Worm (Caenorhabditis elegans): Measurements from ENCODE around the gene F44A6.4.

Gene F44A6.4

DNA sequence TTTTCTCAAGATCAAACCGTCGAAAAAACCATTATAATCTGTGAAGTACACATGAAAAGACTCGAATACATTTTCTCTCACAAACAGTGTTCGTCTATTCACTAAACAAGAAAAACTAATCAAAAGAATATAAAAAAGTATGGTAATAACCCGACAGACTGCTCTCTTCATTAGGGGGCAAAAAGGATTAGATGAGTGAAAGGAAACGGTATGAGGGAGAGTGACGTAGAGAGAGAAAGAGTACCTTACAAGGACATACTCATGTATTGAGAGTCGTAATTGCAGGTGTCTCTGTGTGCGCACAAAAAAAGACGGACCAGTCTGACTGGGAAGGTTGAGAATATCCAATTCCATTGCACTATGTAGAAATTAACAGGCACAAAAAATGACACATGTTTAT is 34.4 kb upstream of the F44A6.4 start:
- TF ChIP-seq nhr-102 (tag; optimal IDR thresholded peaks at IDR 0.05) = no peak
- no peak for TF ChIP-seq daf-19 (GFP tag; conservative IDR thresholded peaks at IDR 0.05)
- no peak for TF ChIP-seq zip-2 (tag; optimal IDR thresholded peaks at IDR 0.05)
- no peak for TF ChIP-seq madf-9 (GFP tag; conservative IDR thresholded peaks at IDR 0.05)
- TF ChIP-seq cey-2 (tag; optimal IDR thresholded peaks at IDR 0.05; ENCODE audit: borderline replicate concordance, insufficient read depth) = no peak
- TF ChIP-seq ztf-11 (tag; optimal IDR thresholded peaks at IDR 0.05) = no peak
- no peak for TF ChIP-seq snpc-4 (tag; optimal IDR thresholded peaks at IDR 0.05)
- no peak for TF ChIP-seq lin-29 (GFP tag; IDR thresholded peaks at IDR 0.05)
- no peak for TF ChIP-seq mdl-1 (tag; optimal IDR thresholded peaks at IDR 0.05)
- no peak for TF ChIP-seq ama-1 (optimal IDR thresholded peaks at IDR 0.05)
- TF ChIP-seq hif-1 (tag; optimal IDR thresholded peaks at IDR 0.05) = no peak
- TF ChIP-seq mxl-3 (GFP tag; optimal IDR thresholded peaks at IDR 0.05) = no peak
- TF ChIP-seq egl-27 (tag; optimal IDR thresholded peaks at IDR 0.05) = no peak

DNA sequence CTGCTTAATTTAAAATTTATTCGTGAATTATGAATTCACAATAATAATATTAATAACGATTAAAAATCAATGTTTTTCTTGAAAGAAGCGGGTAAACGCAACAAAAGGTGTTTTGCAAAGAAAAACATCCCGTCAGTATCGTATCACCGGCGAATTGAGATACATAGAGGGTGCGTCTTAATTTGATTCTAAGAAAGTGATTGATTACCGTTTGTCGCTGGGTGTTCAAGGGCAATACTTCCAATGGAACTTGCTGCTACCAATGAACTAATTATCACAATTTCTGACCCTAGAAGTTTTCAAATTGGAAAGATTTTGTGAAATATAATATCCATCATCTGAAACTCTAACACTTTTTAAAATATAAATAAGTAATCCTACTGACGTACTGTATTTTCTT is 30.3 kb upstream of the F44A6.4 start:
- TF ChIP-seq spr-3 (GFP tag; optimal IDR thresholded peaks at IDR 0.05) (no peak), unc-62 (GFP tag; optimal IDR thresholded peaks at IDR 0.05 in 1 of 2) (peak in 1 of 2 experiments; percentile 59), unc-62 (tag; optimal IDR thresholded peaks at IDR 0.05) (no peak), F10B5.3 (tag; optimal IDR thresholded peaks at IDR 0.05) (no peak), ZK546.5 (tag; optimal IDR thresholded peaks at IDR 0.05) (no peak), Y75B8A.6 (GFP tag; IDR thresholded peaks at IDR 0.05) (no peak), unc-39 (tag; optimal IDR thresholded peaks at IDR 0.05) (no peak), mxl-3 (GFP tag; optimal IDR thresholded peaks at IDR 0.05) (no peak)

DNA sequence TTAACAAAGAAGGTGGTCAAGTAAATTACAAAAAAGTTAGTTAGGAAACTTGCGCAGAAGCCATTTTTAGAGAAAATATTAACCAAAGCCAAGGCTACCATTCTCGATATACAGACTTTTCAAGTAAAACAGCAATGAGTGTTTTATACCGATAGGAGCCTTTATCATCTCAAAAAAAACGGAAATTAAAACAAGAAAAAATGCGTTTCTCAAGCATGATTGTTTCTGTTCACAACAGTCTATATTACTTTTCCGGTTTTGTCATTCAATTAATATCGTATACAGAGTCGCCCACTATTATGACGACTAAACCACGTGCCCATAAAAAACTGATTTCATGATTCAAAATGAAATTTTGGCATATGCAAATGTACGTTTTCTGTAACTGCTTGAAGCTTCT is 25.6 kb upstream of the F44A6.4 start, which contains the start of gene str-74:
Gene str-74, minus strand, starts transcription at position 101 of the 400 bp plus-strand sequence.
- TF ChIP-seq fkh-10 (GFP tag; optimal IDR thresholded peaks at IDR 0.05) = no peak
- no peak for TF ChIP-seq nhr-11 (tag; optimal IDR thresholded peaks at IDR 0.05)
- TF ChIP-seq ceh-82 (tag; optimal IDR thresholded peaks at IDR 0.05) = no peak
- TF ChIP-seq mes-2 (tag; optimal IDR thresholded peaks at IDR 0.05; ENCODE audit: poor library complexity, severe bottlenecking) = no peak
- no peak for TF ChIP-seq madf-9 (GFP tag; conservative IDR thresholded peaks at IDR 0.05)
- TF ChIP-seq hlh-30 (tag; optimal IDR thresholded peaks at IDR 0.05; ENCODE audit: insufficient read depth) = no peak
- no peak for TF ChIP-seq lim-7 (GFP tag; IDR thresholded peaks at IDR 0.05)
- TF ChIP-seq cey-2 (tag; optimal IDR thresholded peaks at IDR 0.05; ENCODE audit: borderline replicate concordance, insufficient read depth) = no peak
- no peak for TF ChIP-seq ztf-11 (tag; optimal IDR thresholded peaks at IDR 0.05)
- TF ChIP-seq attf-4 (tag; optimal IDR thresholded peaks at IDR 0.05) = no peak
- no peak for TF ChIP-seq daf-12 (tag; optimal IDR thresholded peaks at IDR 0.05)
- no peak for TF ChIP-seq unc-39 (tag; optimal IDR thresholded peaks at IDR 0.05)
- TF ChIP-seq php-3 (GFP tag; IDR thresholded peaks at IDR 0.05) = no peak
- TF ChIP-seq egl-43 (GFP tag; IDR thresholded peaks at IDR 0.05) = no peak
- no peak for TF ChIP-seq egl-27 (tag; optimal IDR thresholded peaks at IDR 0.05)

DNA sequence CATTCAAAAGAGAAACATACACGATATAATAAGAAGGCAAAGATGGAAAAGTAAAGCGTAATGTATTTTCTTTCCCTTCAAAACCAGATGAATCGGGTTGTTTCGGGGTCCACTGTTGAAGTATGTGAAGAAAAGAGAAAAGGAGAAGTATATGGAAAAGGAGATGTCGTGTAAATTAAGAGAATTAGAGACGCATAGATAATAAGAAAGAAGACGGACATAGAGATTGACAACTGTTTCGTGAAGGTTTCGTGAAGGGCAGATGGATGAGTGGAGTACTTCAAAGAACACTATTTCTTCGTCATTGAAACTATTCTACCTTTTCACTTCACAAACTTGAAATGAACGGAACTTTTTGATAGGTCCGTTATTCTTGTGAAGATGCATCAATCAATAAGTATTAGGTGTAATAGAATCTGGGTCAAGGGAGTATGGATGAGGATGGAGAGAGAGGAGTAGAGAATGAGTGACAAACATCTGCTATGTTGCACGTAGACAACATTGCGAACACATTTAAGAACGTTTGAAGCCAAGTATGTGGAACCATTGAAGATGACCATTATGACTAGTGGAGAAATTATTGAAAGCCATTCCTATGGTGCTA is 23.0 kb upstream of the F44A6.4 start:
- TF ChIP-seq mep-1 (tag; optimal IDR thresholded peaks at IDR 0.05) (peak; percentile 32), nhr-25 (tag; optimal IDR thresholded peaks at IDR 0.05; ENCODE audit: borderline replicate concordance, insufficient read depth) (peak; percentile 84), lsy-2 (tag; optimal IDR thresholded peaks at IDR 0.05) (peak in 1 of 2 experiments; percentile 17), nhr-28 (tag; optimal IDR thresholded peaks at IDR 0.05) (peak; percentile 38), F26F4.8 (GFP tag; conservative IDR thresholded peaks at IDR 0.05) (no peak), unc-62 (GFP tag; optimal IDR thresholded peaks at IDR 0.05 in 1 of 2) (peak in 1 of 2 experiments; percentile 99), unc-62 (tag; optimal IDR thresholded peaks at IDR 0.05) (no peak), aly-2 (tag; optimal IDR thresholded peaks at IDR 0.05) (no peak), aha-1 (tag) (peak; percentile 64), pqm-1 (tag; optimal IDR thresholded peaks at IDR 0.05) (no peak), mdl-1 (tag; optimal IDR thresholded peaks at IDR 0.05) (peak in 1 of 2 experiments; percentile 23), hlh-11 (tag; optimal IDR thresholded peaks at IDR 0.05) (peak; percentile 35), hif-1 (tag; optimal IDR thresholded peaks at IDR 0.05) (peak in 1 of 2 experiments; percentile 84)
